Fruit fly (Drosophila melanogaster): ENCODE measurements around the gene CG6073.

The CG6073 gene

dm6 chr3R:26230016-26230415 lies 41.4 kb upstream of the CG6073 start, which contains the start of gene CG12290 (continued):
- TF ChIP-seq CG12219 (GFP tag; optimal IDR thresholded peaks at IDR 0.05): no peak
- no peak for TF ChIP-seq CoRest (tag; optimal IDR thresholded peaks at IDR 0.05)
- no peak for TF ChIP-seq phol (tag; optimal IDR thresholded peaks at IDR 0.05)
- TF ChIP-seq CG3281 (GFP tag; optimal IDR thresholded peaks at IDR 0.05): no peak
- TF ChIP-seq CG14014 (GFP tag; IDR thresholded peaks at IDR 0.05): peak; percentile 60; the same call in 1 of the 2 replicates
- no peak for TF ChIP-seq CG17186 (GFP tag; optimal IDR thresholded peaks at IDR 0.05)
- peak; percentile 29 for TF ChIP-seq sna (GFP tag; IDR thresholded peaks at IDR 0.05; ENCODE audit: partially characterized antibody)
- TF ChIP-seq CG14050 (GFP tag; IDR thresholded peaks at IDR 0.05): 0 out of 3 replicates have a peak, but pooled peaks have one; percentile 20
- peak; percentile 2 to 16 for TF ChIP-seq bsh (GFP tag; optimal IDR thresholded peaks at IDR 0.05)
- peak; percentile 39; the same call in 1 of the 3 replicates for TF ChIP-seq dysf (GFP tag; IDR thresholded peaks at IDR 0.05)
- TF ChIP-seq Mrtf (GFP tag; IDR thresholded peaks at IDR 0.05): 0 out of 3 replicates have a peak, but pooled peaks have one; percentile 15
- TF ChIP-seq Blimp-1 (GFP tag; optimal IDR thresholded peaks at IDR 0.05): peak; percentile 11
- TF ChIP-seq sens (GFP tag): peak; percentile 33
- no peak; the same call in 2 of the 3 replicates for TF ChIP-seq ase (GFP tag; IDR thresholded peaks at IDR 0.05)
- peak; percentile 69 for TF ChIP-seq CG34224 (GFP tag; IDR thresholded peaks at IDR 0.05; ENCODE audit: partially characterized antibody)
- TF ChIP-seq NC2β (GFP tag; optimal IDR thresholded peaks at IDR 0.05): peak; percentile 4
- TF ChIP-seq CG17361 (GFP tag; IDR thresholded peaks at IDR 0.05): 0 out of 3 replicates have a peak, but pooled peaks have one; percentile 11
- peak; percentile 60 for TF ChIP-seq Rfx (GFP tag; IDR thresholded peaks at IDR 0.05)
- peak; percentile 31 for TF ChIP-seq ERR (GFP tag; optimal IDR thresholded peaks at IDR 0.05)
- peak; percentile 37; the same call in 1 of the 2 replicates for TF ChIP-seq sob (GFP tag; IDR thresholded peaks at IDR 0.05)
- peak; percentile 22 for TF ChIP-seq sug (tag; optimal IDR thresholded peaks at IDR 0.05)
- peak; percentile 58; the same call in 1 of the 3 replicates for TF ChIP-seq so (GFP tag; IDR thresholded peaks at IDR 0.05)
- peak; percentile 38 for TF ChIP-seq maf-S (GFP tag; optimal IDR thresholded peaks at IDR 0.05)
- TF ChIP-seq dmrt99B (tag; optimal IDR thresholded peaks at IDR 0.05): peak; percentile 25
- no peak for TF ChIP-seq vnd (GFP tag; IDR thresholded peaks at IDR 0.05; ENCODE audit: partially characterized antibody)
- TF ChIP-seq Oli (tag; optimal IDR thresholded peaks at IDR 0.05): peak; percentile 12
- TF ChIP-seq ken (GFP tag; IDR thresholded peaks at IDR 0.05): 0 out of 3 replicates have a peak, but pooled peaks have one; percentile 41
- TF ChIP-seq Mes4 (GFP tag; optimal IDR thresholded peaks at IDR 0.05): peak; percentile 13
- TF ChIP-seq gro (GFP tag; optimal IDR thresholded peaks at IDR 0.05): peak; percentile 8
- peak; percentile 44 for TF ChIP-seq CG13296 (GFP tag; optimal IDR thresholded peaks at IDR 0.05)
- peak; percentile 56 for TF ChIP-seq CG11247 (GFP tag; IDR thresholded peaks at IDR 0.05)
- 0 out of 2 replicates have a peak, but pooled peaks have one; percentile 7 for TF ChIP-seq CG4730 (GFP tag; IDR thresholded peaks at IDR 0.05)
- TF ChIP-seq Hr51 (GFP tag; optimal IDR thresholded peaks at IDR 0.05): no peak
- TF ChIP-seq kah (GFP tag; optimal IDR thresholded peaks at IDR 0.05): peak; percentile 53
- 0 out of 2 replicates have a peak, but pooled peaks have one; percentile 13 for TF ChIP-seq Awh (GFP tag; IDR thresholded peaks at IDR 0.05)
- TF ChIP-seq CG3847 (GFP tag; IDR thresholded peaks at IDR 0.05): peak; percentile 19; the same call in 1 of the 2 replicates
- 0 out of 2 replicates have a peak, but pooled peaks have one; percentile 25 for TF ChIP-seq tna (GFP tag; IDR thresholded peaks at IDR 0.05; ENCODE audit: partially characterized antibody)
- no peak for TF ChIP-seq Dref (GFP tag; IDR thresholded peaks at IDR 0.05)
- TF ChIP-seq Scr (GFP tag; IDR thresholded peaks at IDR 0.05; ENCODE audit: partially characterized antibody): peak; percentile 32
- TF ChIP-seq CG3838 (GFP tag; optimal IDR thresholded peaks at IDR 0.05): peak; percentile 31
- TF ChIP-seq grau (tag; optimal IDR thresholded peaks at IDR 0.05): peak; percentile 28
- no peak for TF ChIP-seq CrebB (tag; optimal IDR thresholded peaks at IDR 0.05)
- peak; percentile 38; the same call in 1 of the 2 replicates for TF ChIP-seq CG9932 (GFP tag; IDR thresholded peaks at IDR 0.05)
- TF ChIP-seq CG4360 (GFP tag; IDR thresholded peaks at IDR 0.05): peak; percentile 78
- TF ChIP-seq CG2678 (tag; optimal IDR thresholded peaks at IDR 0.05): peak; percentile 26
- peak; percentile 49; the same call in 1 of the 2 replicates for TF ChIP-seq bowl (GFP tag; IDR thresholded peaks at IDR 0.05)
- TF ChIP-seq jumu (GFP tag; optimal IDR thresholded peaks at IDR 0.05): no peak
- TF ChIP-seq onecut (GFP tag; IDR thresholded peaks at IDR 0.05): peak; percentile 33; the same call in 1 of the 2 replicates
- no peak for TF ChIP-seq CG10366 (GFP tag; IDR thresholded peaks at IDR 0.05)
- TF ChIP-seq CG11456 (GFP tag; IDR thresholded peaks at IDR 0.05): peak; percentile 66; the same call in 1 of the 3 replicates
